Worm (Caenorhabditis elegans): ENCODE data around the gene col-184.

Gene col-184

ce11 chrX:13469047-13469633 is at the start of gene col-184:
TSS of gene col-184 (plus strand) at chrX:13469455.
- TF ChIP-seq ahr-1 (tag; optimal IDR thresholded peaks at IDR 0.05) (no peak), ceh-24 (tag; optimal IDR thresholded peaks at IDR 0.05) (no peak), ceh-6 (GFP tag; optimal IDR thresholded peaks at IDR 0.05) (no peak), mec-3 (tag; optimal IDR thresholded peaks at IDR 0.05; ENCODE audit: borderline replicate concordance) (no peak)

- no peak for TF ChIP-seq T23F11.4 (GFP tag; optimal IDR thresholded peaks at IDR 0.05)
- no peak for TF ChIP-seq ceh-18 (tag; optimal IDR thresholded peaks at IDR 0.05)
- TF ChIP-seq zip-5 (tag; optimal IDR thresholded peaks at IDR 0.05) = no peak
- no peak for TF ChIP-seq Y22D7AL.16 (tag; optimal IDR thresholded peaks at IDR 0.05)
- peak; percentile 24 for TF ChIP-seq hlh-6 (tag; optimal IDR thresholded peaks at IDR 0.05)
- TF ChIP-seq ceh-34 (tag; optimal IDR thresholded peaks at IDR 0.05) = peak; percentile 41
- no peak for TF ChIP-seq ceh-14 (tag; optimal IDR thresholded peaks at IDR 0.05)
- no peak for TF ChIP-seq odd-2 (tag; optimal IDR thresholded peaks at IDR 0.05)
- TF ChIP-seq nhr-232 (tag; optimal IDR thresholded peaks at IDR 0.05) = no peak
- no peak for TF ChIP-seq ceh-24 (tag; optimal IDR thresholded peaks at IDR 0.05)
- TF ChIP-seq pat-9 (tag; optimal IDR thresholded peaks at IDR 0.05) = no peak
- no peak for TF ChIP-seq lim-6 (tag; optimal IDR thresholded peaks at IDR 0.05)
- no peak for TF ChIP-seq hlh-13 (GFP tag; optimal IDR thresholded peaks at IDR 0.05)
- no peak for TF ChIP-seq elt-2 (tag; optimal IDR thresholded peaks at IDR 0.05)
- no peak for TF ChIP-seq ztf-16 (tag; optimal IDR thresholded peaks at IDR 0.05)
- TF ChIP-seq unc-86 (tag; optimal IDR thresholded peaks at IDR 0.05) = no peak
- no peak for TF ChIP-seq pax-1 (tag; optimal IDR thresholded peaks at IDR 0.05)
- no peak for TF ChIP-seq pha-2 (tag; optimal IDR thresholded peaks at IDR 0.05)
- TF ChIP-seq eyg-1 (tag; optimal IDR thresholded peaks at IDR 0.05) = no peak
- TF ChIP-seq sdc-2 (tag; optimal IDR thresholded peaks at IDR 0.05) = peak; percentile 54
- no peak for TF ChIP-seq lin-11 (tag; optimal IDR thresholded peaks at IDR 0.05)
- peak; percentile 35 for TF ChIP-seq ref-2 (tag; optimal IDR thresholded peaks at IDR 0.05)
- peak; percentile 53 for TF ChIP-seq unc-55 (GFP tag; optimal IDR thresholded peaks at IDR 0.05)
- TF ChIP-seq fkh-10 (GFP tag; optimal IDR thresholded peaks at IDR 0.05) = no peak
- TF ChIP-seq hlh-30 (tag; optimal IDR thresholded peaks at IDR 0.05; ENCODE audit: insufficient read depth) = no peak
- no peak for TF ChIP-seq tbx-7 (tag; optimal IDR thresholded peaks at IDR 0.05)
- no peak for TF ChIP-seq ttx-3 (tag; optimal IDR thresholded peaks at IDR 0.05)
- TF ChIP-seq pros-1 (tag; optimal IDR thresholded peaks at IDR 0.05) = no peak
- no peak for TF ChIP-seq unc-42 (tag; optimal IDR thresholded peaks at IDR 0.05)
- no peak for TF ChIP-seq pqm-1 (tag; optimal IDR thresholded peaks at IDR 0.05)
- no peak for TF ChIP-seq dve-1 (tag; optimal IDR thresholded peaks at IDR 0.05)
- no peak for TF ChIP-seq ama-1 (optimal IDR thresholded peaks at IDR 0.05)
- peak; percentile 27 for TF ChIP-seq nfya-1 (tag; optimal IDR thresholded peaks at IDR 0.05)
- no peak for TF ChIP-seq hlh-15 (tag; optimal IDR thresholded peaks at IDR 0.05)
- TF ChIP-seq elt-4 (tag; optimal IDR thresholded peaks at IDR 0.05) = no peak
- no peak for TF ChIP-seq pha-4 (tag; optimal IDR thresholded peaks at IDR 0.05)
- TF ChIP-seq fax-1 (tag; optimal IDR thresholded peaks at IDR 0.05) = no peak
- no peak for TF ChIP-seq che-1 (tag; optimal IDR thresholded peaks at IDR 0.05)
- no peak for TF ChIP-seq pag-3 (tag; optimal IDR thresholded peaks at IDR 0.05; ENCODE audit: borderline replicate concordance)
- TF ChIP-seq syd-9 (tag; optimal IDR thresholded peaks at IDR 0.05) = no peak
- no peak for TF ChIP-seq K09A11.1 (tag; optimal IDR thresholded peaks at IDR 0.05; ENCODE audit: insufficient read depth)
- no peak for TF ChIP-seq unc-3 (GFP tag; conservative IDR thresholded peaks at IDR 0.05)
- no peak for TF ChIP-seq unc-3 (tag; optimal IDR thresholded peaks at IDR 0.05)
- no peak for TF ChIP-seq npax-4 (tag; optimal IDR thresholded peaks at IDR 0.05)
- TF ChIP-seq ceh-48 (tag; optimal IDR thresholded peaks at IDR 0.05) = no peak
- no peak for TF ChIP-seq ceh-6 (GFP tag; optimal IDR thresholded peaks at IDR 0.05)
- no peak for TF ChIP-seq fkh-6 (tag; optimal IDR thresholded peaks at IDR 0.05)
- TF ChIP-seq ceh-22 (tag; optimal IDR thresholded peaks at IDR 0.05) = no peak
- no peak for TF ChIP-seq gmeb-2 (tag; optimal IDR thresholded peaks at IDR 0.05)
Measured at ce11 chrX:13419884-13420339, 49.3 kb upstream of the col-184 start, which contains the start of gene C29F7.3. TSS of gene C29F7.3 (minus strand) at chrX:13419934.
